Fruit fly (Drosophila melanogaster) whole organism, embryonic: ENCODE measurements around the gene wg.
A peak's percentile ranks its signal among the peaks of the same experiment; 100 is the strongest.

Source experiments
- Antp ChIP-seq: fragments of 200-800 bp; sonication (Bioruptor generic); optimal IDR thresholded peaks from 3 replicates; lab custom pipeline; 2016; ENCODE audit warnings: missing biosample characterization, missing genetic modification characterization
- Bgb ChIP-seq: fragments of 200-800 bp; sonication (Bioruptor generic); IDR thresholded peaks from 2 replicates; pipeline ENCODE4 v1.3.6; 2022; ENCODE audit warnings: missing biosample characterization, missing genetic modification characterization; ENCODE audit not compliant: partially characterized antibody
- CG10366 ChIP-seq: fragments of 200-800 bp; sonication (Bioruptor generic); IDR thresholded peaks from 2 replicates; pipeline ENCODE4 v1.3.6; 2022; ENCODE audit warnings: missing biosample characterization, missing genetic modification characterization
- CG11085 ChIP-seq: fragments of 200-800 bp; sonication (Bioruptor generic); IDR thresholded peaks from 2 replicates; pipeline ENCODE4 v1.3.6; 2022; ENCODE audit warnings: missing biosample characterization, missing genetic modification characterization
- CG11247 ChIP-seq: fragments of 200-800 bp; sonication (Bioruptor generic); IDR thresholded peaks from 2 replicates; pipeline ENCODE4 v1.3.6; 2022; ENCODE audit warnings: missing biosample characterization, missing genetic modification characterization
- CG11456 ChIP-seq: fragments of 200-800 bp; sonication (Bioruptor generic); IDR thresholded peaks from 3 replicates; pipeline ENCODE4 v1.3.6; 2022; ENCODE audit warnings: missing biosample characterization, missing genetic modification characterization
- CG12744 ChIP-seq: fragments of 200-800 bp; sonication (Bioruptor generic); optimal IDR thresholded peaks from 2 replicates; lab custom pipeline; 2016; ENCODE audit warnings: missing biosample characterization, missing genetic modification characterization
- CG13624 ChIP-seq: fragments of 200-800 bp; sonication (Bioruptor generic); optimal IDR thresholded peaks from 2 replicates; lab custom pipeline; 2016; ENCODE audit warnings: missing biosample characterization, missing genetic modification characterization
- CG14441 ChIP-seq: fragments of 200-800 bp; sonication (Bioruptor generic); IDR thresholded peaks from 2 replicates; pipeline ENCODE4 v1.3.6; 2022; ENCODE audit warnings: missing biosample characterization, missing genetic modification characterization
- CG15269 ChIP-seq: fragments of 200-800 bp; sonication (Bioruptor generic); optimal IDR thresholded peaks from 2 replicates; lab custom pipeline; 2018; ENCODE audit warnings: missing biosample characterization, mild to moderate bottlenecking, missing genetic modification characterization, moderate library complexity
- CG1602 ChIP-seq: fragments of 200-800 bp; sonication (Bioruptor generic); optimal IDR thresholded peaks from 3 replicates; lab custom pipeline; 2016; ENCODE audit warnings: missing biosample characterization, missing genetic modification characterization
- CG17361 ChIP-seq: fragments of 200-800 bp; sonication (Bioruptor generic); IDR thresholded peaks from 3 replicates; pipeline ENCODE4 v1.3.6; 2022; ENCODE audit warnings: missing biosample characterization, missing genetic modification characterization
- CG2120 ChIP-seq: fragments of 200-800 bp; sonication (Bioruptor generic); optimal IDR thresholded peaks from 3 replicates; lab custom pipeline; 2016; ENCODE audit warnings: missing biosample characterization, missing genetic modification characterization
- CG32767 ChIP-seq: fragments of 200-800 bp; sonication (Bioruptor generic); IDR thresholded peaks from 2 replicates; pipeline ENCODE4 v1.3.6; 2022; ENCODE audit warnings: missing biosample characterization, missing genetic modification characterization
- CG42726 ChIP-seq: fragments of 200-800 bp; sonication (Bioruptor generic); IDR thresholded peaks from 2 replicates; pipeline ENCODE4 v1.3.6; 2022; ENCODE audit warnings: missing biosample characterization, missing genetic modification characterization; ENCODE audit not compliant: partially characterized antibody
- CG4404 ChIP-seq: fragments of 200-800 bp; sonication (Bioruptor generic); IDR thresholded peaks from 2 replicates; pipeline ENCODE4 v1.3.6; 2022; ENCODE audit warnings: missing biosample characterization, missing genetic modification characterization
- CG4424 ChIP-seq: fragments of 200-800 bp; sonication (Bioruptor generic); optimal IDR thresholded peaks from 3 replicates; lab custom pipeline; 2016; ENCODE audit warnings: missing biosample characterization, missing genetic modification characterization
- CG6683 ChIP-seq: fragments of 200-800 bp; sonication (Bioruptor generic); optimal IDR thresholded peaks from 2 replicates; lab custom pipeline; 2017; ENCODE audit warnings: missing biosample characterization, mild to moderate bottlenecking, missing genetic modification characterization, missing genetic modification reagents
- CG6689 ChIP-seq: fragments of 200-800 bp; sonication (Bioruptor generic); IDR thresholded peaks from 2 replicates; pipeline ENCODE4 v1.3.6; 2022; ENCODE audit warnings: missing biosample characterization, missing genetic modification characterization
- CG9609 ChIP-seq: fragments of 200-800 bp; sonication (Bioruptor generic); optimal IDR thresholded peaks from 3 replicates; lab custom pipeline; 2016; ENCODE audit warnings: missing biosample characterization, missing genetic modification characterization
- Chrac-16 ChIP-seq: fragments of 200-800 bp; sonication (Bioruptor generic); optimal IDR thresholded peaks from 3 replicates; lab custom pipeline; 2016; ENCODE audit warnings: missing biosample characterization, missing genetic modification characterization
- CoRest ChIP-seq: fragments of 200-800 bp; sonication (Bioruptor generic); optimal IDR thresholded peaks from 3 replicates; lab custom pipeline; 2018; ENCODE audit warnings: missing biosample characterization, mild to moderate bottlenecking, missing genetic modification characterization, moderate library complexity
- Dip2 ChIP-seq: fragments of 200-800 bp; sonication (Bioruptor generic); IDR thresholded peaks from 2 replicates; pipeline ENCODE4 v1.3.6; 2022; ENCODE audit warnings: missing biosample characterization, missing genetic modification characterization
- Lhr ChIP-seq: fragments of 200-800 bp; sonication (Bioruptor generic); optimal IDR thresholded peaks from 3 replicates; lab custom pipeline; 2017; ENCODE audit warnings: mild to moderate bottlenecking, missing biosample characterization, missing genetic modification reagents, missing genetic modification characterization
- Med ChIP-seq: fragments of 200-800 bp; sonication (Bioruptor generic); peaks from one replicate; lab custom pipeline; 2016; ENCODE audit warnings: missing biosample characterization, missing genetic modification characterization, mild to moderate bottlenecking, inconsistent platforms, moderate library complexity
- NfI ChIP-seq: fragments of 200-800 bp; sonication (Bioruptor generic); optimal IDR thresholded peaks from 3 replicates; lab custom pipeline; 2018; ENCODE audit warnings: missing biosample characterization, mild to moderate bottlenecking, missing genetic modification characterization, moderate library complexity
- Oli ChIP-seq: fragments of 200-800 bp; sonication (Bioruptor generic); optimal IDR thresholded peaks from 2 replicates; lab custom pipeline; 2018; ENCODE audit warnings: missing biosample characterization, mild to moderate bottlenecking, missing genetic modification characterization, moderate library complexity
- Tbp ChIP-seq: fragments of >200 bp; optimal IDR thresholded peaks from 2 replicates; lab custom pipeline; 2018; ENCODE audit warnings: missing biosample characterization, missing genetic modification characterization
- Usf ChIP-seq: fragments of 200-800 bp; sonication (Bioruptor generic); optimal IDR thresholded peaks from 2 replicates; lab custom pipeline; 2017; ENCODE audit warnings: missing genotype, missing biosample characterization, missing genetic modification characterization
- ase ChIP-seq: fragments of 200-800 bp; sonication (Bioruptor generic); IDR thresholded peaks from 3 replicates; pipeline ENCODE4 v1.3.6; 2022; ENCODE audit warnings: missing biosample characterization, missing genetic modification characterization
- btn ChIP-seq: fragments of 200-800 bp; sonication (Bioruptor generic); optimal IDR thresholded peaks from 2 replicates; lab custom pipeline; 2016; ENCODE audit warnings: missing biosample characterization, missing genetic modification characterization
- disco-r ChIP-seq: fragments of 200-800 bp; sonication (Bioruptor generic); optimal IDR thresholded peaks from 2 replicates; lab custom pipeline; 2016; ENCODE audit warnings: missing biosample characterization, missing genetic modification characterization
- dmrt99B ChIP-seq: fragments of 200-800 bp; sonication (Bioruptor generic); optimal IDR thresholded peaks from 2 replicates; lab custom pipeline; 2018; ENCODE audit warnings: missing biosample characterization, mild to moderate bottlenecking, missing genetic modification characterization, moderate library complexity
- emc ChIP-seq: fragments of 200-800 bp; sonication (Bioruptor generic); optimal IDR thresholded peaks from 2 replicates; lab custom pipeline; 2016; ENCODE audit warnings: missing biosample characterization, missing genetic modification characterization
- ems ChIP-seq: fragments of 200-800 bp; sonication (Bioruptor generic); optimal IDR thresholded peaks from 3 replicates; lab custom pipeline; 2016; ENCODE audit warnings: missing biosample characterization, missing genetic modification characterization
- fu2 ChIP-seq: fragments of 200-800 bp; sonication (Bioruptor generic); optimal IDR thresholded peaks from 2 replicates; lab custom pipeline; 2016; ENCODE audit warnings: missing biosample characterization, missing genetic modification characterization
- h ChIP-seq: fragments of >200 bp; optimal IDR thresholded peaks from 2 replicates; lab custom pipeline; 2017
- lab ChIP-seq: fragments of 200-800 bp; sonication (Bioruptor generic); optimal IDR thresholded peaks from 3 replicates; lab custom pipeline; 2017; ENCODE audit warnings: missing biosample characterization, missing genetic modification characterization, mild to moderate bottlenecking, moderate library complexity, missing genetic modification reagents
- odd ChIP-seq: fragments of 200-800 bp; sonication (Bioruptor generic); optimal IDR thresholded peaks from 2 replicates; lab custom pipeline; 2017; ENCODE audit warnings: missing biosample characterization, mild to moderate bottlenecking, missing genetic modification characterization
- pita ChIP-seq: fragments of 200-800 bp; sonication (Bioruptor generic); optimal IDR thresholded peaks from 2 replicates; lab custom pipeline; 2017; ENCODE audit warnings: missing biosample characterization, mild to moderate bottlenecking, missing genetic modification characterization
- row ChIP-seq: fragments of 200-800 bp; sonication (Bioruptor generic); IDR thresholded peaks from 3 replicates; pipeline ENCODE4 v1.3.6; 2022; ENCODE audit warnings: missing biosample characterization, missing genetic modification characterization
- scrt ChIP-seq: fragments of 200-800 bp; sonication (Bioruptor generic); optimal IDR thresholded peaks from 2 replicates; lab custom pipeline; 2018; ENCODE audit warnings: missing biosample characterization, mild to moderate bottlenecking, missing genetic modification characterization, moderate library complexity
- slbo ChIP-seq: fragments of 200-800 bp; sonication (Bioruptor generic); IDR thresholded peaks from 2 replicates; pipeline ENCODE4 v1.3.6; 2022; ENCODE audit warnings: missing biosample characterization, missing genetic modification characterization
- slou ChIP-seq: fragments of 200-800 bp; sonication (Bioruptor generic); optimal IDR thresholded peaks from 3 replicates; lab custom pipeline; 2016; ENCODE audit warnings: missing biosample characterization, missing genetic modification characterization
- ssp ChIP-seq: fragments of 200-800 bp; sonication (Bioruptor generic); IDR thresholded peaks from 2 replicates; pipeline ENCODE4 v1.3.6; 2022; ENCODE audit warnings: missing biosample characterization, missing genetic modification characterization
- tna ChIP-seq: fragments of 200-800 bp; sonication (Bioruptor generic); IDR thresholded peaks from 2 replicates; pipeline ENCODE4 v1.3.6; 2022; ENCODE audit warnings: missing biosample characterization, missing genetic modification characterization; ENCODE audit not compliant: partially characterized antibody
- toy ChIP-seq: fragments of 200-800 bp; sonication (Bioruptor generic); IDR thresholded peaks from 2 replicates; pipeline ENCODE4 v1.3.6; 2022; ENCODE audit warnings: missing biosample characterization, missing genetic modification characterization
- trh ChIP-seq: fragments of 200-800 bp; sonication (Bioruptor generic); optimal IDR thresholded peaks from 2 replicates; lab custom pipeline; 2016; ENCODE audit warnings: missing biosample characterization, missing genetic modification characterization
- unpg ChIP-seq: fragments of 200-800 bp; sonication (Bioruptor generic); optimal IDR thresholded peaks from 3 replicates; lab custom pipeline; 2018; ENCODE audit warnings: missing biosample characterization, mild to moderate bottlenecking, missing genetic modification characterization, moderate library complexity
- usp ChIP-seq: fragments of >200 bp; optimal IDR thresholded peaks from 2 replicates; lab custom pipeline; 2017; ENCODE audit warnings: missing biosample characterization, missing genetic modification characterization
- zen ChIP-seq: fragments of 200-800 bp; sonication (Bioruptor generic); optimal IDR thresholded peaks from 3 replicates; lab custom pipeline; 2018; ENCODE audit warnings: missing biosample characterization, mild to moderate bottlenecking, missing genetic modification characterization, moderate library complexity
- zfh1 ChIP-seq: fragments of 200-800 bp; sonication (Bioruptor generic); IDR thresholded peaks from 3 replicates; pipeline ENCODE4 v1.3.6; 2022; ENCODE audit warnings: missing biosample characterization, missing genetic modification characterization

The wg gene

DNA sequence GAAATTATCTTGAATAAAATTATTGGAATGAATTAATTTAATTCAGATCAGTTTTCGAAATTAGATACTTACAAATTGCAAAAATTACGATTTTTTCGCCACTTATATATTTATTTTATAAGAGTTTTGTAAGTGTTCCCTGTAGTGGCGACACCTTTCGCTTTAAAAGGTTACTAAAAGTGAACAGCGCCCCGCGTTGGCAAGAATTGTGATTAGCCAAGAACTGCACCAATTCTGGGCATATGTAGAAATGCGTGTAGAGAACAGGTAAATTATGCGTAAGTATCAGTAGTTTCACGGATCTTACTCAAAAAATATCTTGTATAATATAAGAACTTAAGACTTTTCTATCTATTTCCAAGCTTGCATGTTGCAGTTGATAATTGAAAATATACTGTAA lies 25.5 kb upstream of the wg start (continued):
- TF ChIP-seq slbo (GFP tag; lab: Robert Waterston, UW), result peak; percentile 87
- TF ChIP-seq disco-r, result no peak
- peak; percentile 63 for TF ChIP-seq CG10366 (GFP tag; lab: Robert Waterston, UW)
- TF ChIP-seq CoRest (tag; lab: Kevin White, UChicago), result peak; percentile 64
- peak; percentile 63 for TF ChIP-seq slou
- peak; percentile 34 for TF ChIP-seq CG9609 (GFP tag; lab: Kevin White, UChicago)
- no peak for TF ChIP-seq scrt (GFP tag; lab: Kevin White, UChicago)
- TF ChIP-seq CG1602 (GFP tag; lab: Kevin White, UChicago), result peak; percentile 77
- peak; percentile 69 for TF ChIP-seq CG4424 (GFP tag; lab: Kevin White, UChicago)
- peak; percentile 62 for TF ChIP-seq CG11247 (GFP tag; lab: Robert Waterston, UW)
- TF ChIP-seq usp (GFP tag; lab: Kevin White, UChicago), result no peak
- no peak for TF ChIP-seq CG6683 (GFP tag; lab: Kevin White, UChicago)
- peak; percentile 60 for TF ChIP-seq Dip2 (GFP tag; lab: Robert Waterston, UW)
- peak; percentile 80 for TF ChIP-seq Bgb
- TF ChIP-seq odd (GFP tag; lab: Kevin White, UChicago), result no peak
- no peak for TF ChIP-seq emc (GFP tag; lab: Kevin White, UChicago)
- TF ChIP-seq Lhr (GFP tag; lab: Kevin White, UChicago), result peak; percentile 82
- TF ChIP-seq CG15269 (tag; lab: Kevin White, UChicago), result peak; percentile 45
- no peak for TF ChIP-seq toy (GFP tag; lab: Robert Waterston, UW)
- no peak for TF ChIP-seq tna (GFP tag; lab: Robert Waterston, UW)
- TF ChIP-seq unpg (GFP tag; lab: Kevin White, UChicago), result peak; percentile 59
- no peak for TF ChIP-seq lab
- peak; percentile 57 for TF ChIP-seq CG14441 (GFP tag; lab: Robert Waterston, UW)
- peak; percentile 91 for TF ChIP-seq pita (GFP tag; lab: Kevin White, UChicago)
- TF ChIP-seq h, result no peak
- peak; percentile 69 for TF ChIP-seq CG17361
- TF ChIP-seq CG32767 (GFP tag; lab: Robert Waterston, UW), result no peak
- peak; percentile 27 for TF ChIP-seq dmrt99B
- TF ChIP-seq CG6689 (GFP tag; lab: Robert Waterston, UW), result peak; percentile 28; the same call in 1 of the 2 replicates
- peak; percentile 17; the same call in 1 of the 2 replicates for TF ChIP-seq CG4404 (GFP tag; lab: Robert Waterston, UW)
- TF ChIP-seq CG2120 (GFP tag; lab: Kevin White, UChicago), result peak; percentile 60
- TF ChIP-seq ase (GFP tag; lab: Robert Waterston, UW), result peak; percentile 50; the same call in 1 of the 3 replicates
- peak; percentile 53; the same call in 1 of the 2 replicates for TF ChIP-seq ssp (GFP tag; lab: Robert Waterston, UW)
- peak; percentile 16; the same call in 1 of the 3 replicates for TF ChIP-seq row (GFP tag; lab: Robert Waterston, UW)
- TF ChIP-seq ems (GFP tag; lab: Kevin White, UChicago), result peak; percentile 46
- TF ChIP-seq CG11456 (GFP tag; lab: Robert Waterston, UW), result peak; percentile 93
- no peak for TF ChIP-seq btn
- TF ChIP-seq CG13624 (GFP tag; lab: Kevin White, UChicago), result peak; percentile 39
- TF ChIP-seq Tbp (GFP tag; lab: Kevin White, UChicago), result peak; percentile 91
- TF ChIP-seq Chrac-16, result peak; percentile 62
- peak; percentile 89 for TF ChIP-seq CG42726 (GFP tag; lab: Robert Waterston, UW)
- TF ChIP-seq Med (GFP tag; lab: Kevin White, UChicago), result peak; percentile 95
- peak; percentile 44 for TF ChIP-seq CG12744 (GFP tag; lab: Kevin White, UChicago)
- peak; percentile 72 for TF ChIP-seq zen (tag; lab: Kevin White, UChicago)
- peak; percentile 29 for TF ChIP-seq Usf (GFP tag; lab: Kevin White, UChicago)
- TF ChIP-seq zfh1, result peak; percentile 54; the same call in 2 of the 3 replicates
- peak; percentile 11 for TF ChIP-seq Oli
- TF ChIP-seq NfI, result peak; percentile 66
- TF ChIP-seq Antp (GFP tag; lab: Kevin White, UChicago), result peak; percentile 47
- peak; percentile 76 for TF ChIP-seq CG11085
- TF ChIP-seq trh (GFP tag; lab: Kevin White, UChicago), result peak; percentile 18
- TF ChIP-seq fu2 (GFP tag; lab: Kevin White, UChicago), result peak; percentile 33
